Fruit fly (Drosophila melanogaster) whole organism, pupa: ENCODE data around the gene mIF2.

Experiments used
- CG14655 ChIP-seq: fragments of 200-800 bp; sonication (Bioruptor generic); optimal IDR thresholded peaks from 3 replicates; lab custom pipeline; 2017; ENCODE audit warnings: mild to moderate bottlenecking, missing biosample characterization, missing genetic modification reagents, missing genetic modification characterization
- CG15710 ChIP-seq: fragments of 200-800 bp; sonication (Bioruptor generic); optimal IDR thresholded peaks from 2 replicates; lab custom pipeline; 2018; ENCODE audit warnings: missing biosample characterization, mild to moderate bottlenecking, missing genetic modification characterization, moderate library complexity
- EcR ChIP-seq: fragments of 200-800 bp; sonication (Bioruptor generic); optimal IDR thresholded peaks from 3 replicates; lab custom pipeline; 2019; ENCODE audit warnings: missing biosample characterization, missing genetic modification characterization, mild to moderate bottlenecking, moderate library complexity, missing genetic modification reagents
- fd96Ca ChIP-seq: fragments of 200-800 bp; sonication (Bioruptor generic); IDR thresholded peaks from 3 replicates; pipeline ENCODE4 v1.3.6; 2022; ENCODE audit warnings: missing biosample characterization, missing genetic modification characterization
- rn ChIP-seq: fragments of 200-800 bp; sonication (Bioruptor generic); IDR thresholded peaks from 2 replicates; pipeline ENCODE4 v1.3.6; 2022; ENCODE audit warnings: missing biosample characterization, missing genetic modification characterization

- TF ChIP-seq EcR (GFP tag; lab: Kevin White, UChicago) (no peak), CG15710 (tag; lab: Kevin White, UChicago) (no peak), fd96Ca (no peak), CG14655 (GFP tag; lab: Kevin White, UChicago) (no peak), rn (no peak)
Measured at dm6 chr3R:28553023-28553422, 8.4 kb upstream of the mIF2 start.
